Worm (Caenorhabditis elegans) whole organism, L3 larva: ENCODE results near the gene T01C1.4.

Source experiments
- ZK546.5 ChIP-seq: sonication (generic microtip); optimal IDR thresholded peaks from 2 replicates; lab custom pipeline; 2017; ENCODE audit warnings: missing biosample characterization, missing genetic modification characterization
- aly-2 ChIP-seq: fragments of 150-350 bp; optimal IDR thresholded peaks from 2 replicates; lab custom pipeline; 2014; ENCODE audit warnings: missing biosample characterization, missing genetic modification characterization
- ama-1 ChIP-seq: fragments of 150-350 bp; optimal IDR thresholded peaks from 2 replicates; lab custom pipeline; 2018
- ceh-16 ChIP-seq: sonication (generic microtip); optimal IDR thresholded peaks from 2 replicates; lab custom pipeline; 2017; ENCODE audit warnings: missing biosample characterization, missing genetic modification characterization
- ceh-28 ChIP-seq: fragments of 150-350 bp; optimal IDR thresholded peaks from 2 replicates; lab custom pipeline; 2014; ENCODE audit warnings: missing biosample characterization, missing genetic modification reagents, missing genetic modification characterization
- ceh-9 ChIP-seq: sonication (generic microtip); optimal IDR thresholded peaks from 2 replicates; lab custom pipeline; 2018; ENCODE audit warnings: missing biosample characterization, missing genetic modification characterization
- daf-12 ChIP-seq: fragments of 150-350 bp; optimal IDR thresholded peaks from 2 replicates; lab custom pipeline; 2014; ENCODE audit warnings: missing biosample characterization, missing genetic modification reagents, missing genetic modification characterization
- egl-27 ChIP-seq: sonication (generic microtip); optimal IDR thresholded peaks from 4 replicates; lab custom pipeline; 2017; ENCODE audit warnings: missing biosample characterization, missing genetic modification reagents, missing genetic modification characterization
- elt-1 ChIP-seq: fragments of 150-350 bp; optimal IDR thresholded peaks from 2 replicates; lab custom pipeline; 2014; ENCODE audit warnings: missing biosample characterization, missing genetic modification characterization
- elt-2 ChIP-seq: sonication (generic microtip); optimal IDR thresholded peaks from 2 replicates; lab custom pipeline; 2016; ENCODE audit warnings: missing genetic modification reagents, mild to moderate bottlenecking, missing genetic modification characterization, missing compliant biosample characterization
- elt-3 ChIP-seq, 3 experiments: fragments of 150-350 bp in 1 of 3; sonication (generic microtip) in 2 of 3; optimal IDR thresholded peaks; 2 replicates in 2 of 3; 4 replicates in 1 of 3; lab custom pipeline; 2014 to 2017; ENCODE audit warnings: missing biosample characterization in 3 of 3, missing genetic modification characterization in 3 of 3
- eor-1 ChIP-seq, 2 experiments: fragments of 150-350 bp; optimal IDR thresholded peaks; 2 replicates each; lab custom pipeline; 2014 to 2018; ENCODE audit warnings: missing biosample characterization in 2 of 2, missing genetic modification characterization in 2 of 2
- fkh-2 ChIP-seq: fragments of 150-350 bp; optimal IDR thresholded peaks from 2 replicates; lab custom pipeline; 2014; ENCODE audit warnings: missing biosample characterization, missing genetic modification reagents, missing genetic modification characterization
- fos-1 ChIP-seq: fragments of 150-350 bp; optimal IDR thresholded peaks from 2 replicates; lab custom pipeline; 2014; ENCODE audit warnings: missing biosample characterization, missing genetic modification characterization
- hmg-11 ChIP-seq: sonication (generic microtip); optimal IDR thresholded peaks from 2 replicates; lab custom pipeline; 2016; ENCODE audit warnings: missing genetic modification characterization, missing compliant biosample characterization
- jun-1 ChIP-seq: fragments of 150-350 bp; optimal IDR thresholded peaks from 2 replicates; lab custom pipeline; 2014; ENCODE audit warnings: missing biosample characterization, missing genetic modification reagents, missing genetic modification characterization
- lin-39 ChIP-seq: fragments of 150-350 bp; optimal IDR thresholded peaks from 2 replicates; lab custom pipeline; 2018; ENCODE audit warnings: missing biosample characterization, missing genetic modification reagents, missing genetic modification characterization
- lsy-12 ChIP-seq: sonication (generic microtip); optimal IDR thresholded peaks from 2 replicates; lab custom pipeline; 2016; ENCODE audit warnings: mild to moderate bottlenecking, missing genetic modification characterization, missing compliant biosample characterization
- nfya-1 ChIP-seq: sonication (generic microtip); optimal IDR thresholded peaks from 2 replicates; lab custom pipeline; 2017; ENCODE audit warnings: missing genetic modification characterization, mild to moderate bottlenecking, missing compliant biosample characterization, antibody characterized with exemption, moderate library complexity; ENCODE audit not compliant: insufficient read depth
- nhr-23 ChIP-seq: fragments of 150-350 bp; optimal IDR thresholded peaks from 2 replicates; lab custom pipeline; 2014; ENCODE audit warnings: missing biosample characterization, missing genetic modification reagents, missing genetic modification characterization
- nhr-237 ChIP-seq: fragments of 150-350 bp; optimal IDR thresholded peaks from 2 replicates; lab custom pipeline; 2014; ENCODE audit warnings: missing biosample characterization, missing genetic modification characterization
- nhr-25 ChIP-seq: sonication (generic microtip); optimal IDR thresholded peaks from 2 replicates; lab custom pipeline; 2017; ENCODE audit warnings: missing biosample characterization, missing genetic modification characterization
- nhr-43 ChIP-seq: sonication (generic microtip); optimal IDR thresholded peaks from 2 replicates; lab custom pipeline; 2016; ENCODE audit warnings: mild to moderate bottlenecking, missing genetic modification characterization, missing compliant biosample characterization; ENCODE audit not compliant: poor library complexity, severe bottlenecking
- nhr-67 ChIP-seq: fragments of 150-350 bp; optimal IDR thresholded peaks from 2 replicates; lab custom pipeline; 2014; ENCODE audit warnings: missing biosample characterization, missing genetic modification characterization
- nhr-76 ChIP-seq: fragments of 150-350 bp; sonication (generic microtip); optimal IDR thresholded peaks from 5 replicates; lab custom pipeline; 2014; ENCODE audit warnings: missing biosample characterization, missing genetic modification characterization
- nhr-77 ChIP-seq: fragments of 150-350 bp; optimal IDR thresholded peaks from 2 replicates; lab custom pipeline; 2014; ENCODE audit warnings: missing biosample characterization, missing genetic modification characterization
- pha-4 ChIP-seq: fragments of 150-350 bp; optimal IDR thresholded peaks from 2 replicates; lab custom pipeline; 2014; ENCODE audit warnings: missing biosample characterization, missing genetic modification reagents, missing genetic modification characterization
- pqm-1 ChIP-seq: fragments of 150-350 bp; optimal IDR thresholded peaks from 2 replicates; lab custom pipeline; 2017; ENCODE audit warnings: missing biosample characterization, missing genetic modification characterization, inconsistent platforms
- sea-2 ChIP-seq: fragments of 150-350 bp; sonication (generic microtip); optimal IDR thresholded peaks from 4 replicates; lab custom pipeline; 2014; ENCODE audit warnings: missing biosample characterization, missing genetic modification reagents, missing genetic modification characterization
- skn-1 ChIP-seq: fragments of 150-350 bp; optimal IDR thresholded peaks from 2 replicates; lab custom pipeline; 2014; ENCODE audit warnings: missing biosample characterization, missing genetic modification characterization
- snpc-4 ChIP-seq: fragments of 150-350 bp; optimal IDR thresholded peaks from 2 replicates; lab custom pipeline; 2014; ENCODE audit warnings: missing biosample characterization, missing genetic modification characterization
- tbx-2 ChIP-seq: sonication (generic microtip); optimal IDR thresholded peaks from 2 replicates; lab custom pipeline; 2016; ENCODE audit warnings: mild to moderate bottlenecking, missing genetic modification characterization, missing compliant biosample characterization
- unc-39 ChIP-seq: sonication (generic microtip); optimal IDR thresholded peaks from 4 replicates; lab custom pipeline; 2017; ENCODE audit warnings: missing biosample characterization, missing genetic modification characterization
- unc-62 ChIP-seq: fragments of 150-350 bp; sonication (generic microtip); optimal IDR thresholded peaks from 4 replicates; lab custom pipeline; 2014; ENCODE audit warnings: missing biosample characterization, missing genetic modification reagents, missing genetic modification characterization
- zag-1 ChIP-seq: fragments of 150-350 bp; optimal IDR thresholded peaks from 2 replicates; lab custom pipeline; 2014; ENCODE audit warnings: missing biosample characterization, missing genetic modification characterization
- ztf-4 ChIP-seq: fragments of 150-350 bp; optimal IDR thresholded peaks from 2 replicates; lab custom pipeline; 2014; ENCODE audit warnings: missing biosample characterization, missing genetic modification characterization

T01C1.4 gene

ce11 chrX:10678081-10678736 is 38.7 kb downstream of the T01C1.4 start (continued):
- no peak for TF ChIP-seq nhr-77
- TF ChIP-seq unc-39 (tag; lab: Kevin White, UChicago) = no peak
- TF ChIP-seq aly-2 = no peak

- TF ChIP-seq aly-2 = no peak
- TF ChIP-seq nfya-1 = peak; percentile 56
- no peak for TF ChIP-seq fkh-2 (tag; lab: Kevin White, UChicago)
- TF ChIP-seq elt-3 (tag; optimal IDR thresholded peaks at IDR 0.05; lab: Kevin White, UChicago) = peak in 1 of 3 experiments; percentile 43
- peak; percentile 6 for TF ChIP-seq nhr-43 (tag; lab: Kevin White, UChicago)
- TF ChIP-seq ztf-4 (tag; lab: Kevin White, UChicago) = peak; percentile 11
- peak; percentile 69 for TF ChIP-seq nhr-25
- peak; percentile 20 for TF ChIP-seq elt-2 (tag; lab: Kevin White, UChicago)
- peak; percentile 81 for TF ChIP-seq ceh-28 (tag; lab: Kevin White, UChicago)
- TF ChIP-seq elt-1 (tag; lab: Kevin White, UChicago) = peak; percentile 60
- TF ChIP-seq nhr-237 (tag; lab: Kevin White, UChicago) = no peak
- TF ChIP-seq lin-39 (tag; lab: Kevin White, UChicago) = peak; percentile 10
- no peak for TF ChIP-seq ZK546.5
- peak; percentile 79 for TF ChIP-seq nhr-23 (tag; lab: Kevin White, UChicago)
- TF ChIP-seq ama-1 (lab: Kevin White, UChicago) = no peak
- TF ChIP-seq nhr-67 (tag; lab: Kevin White, UChicago) = no peak
- TF ChIP-seq pha-4 (tag; lab: Kevin White, UChicago) = peak; percentile 56
- TF ChIP-seq egl-27 (tag; lab: Kevin White, UChicago) = no peak
- TF ChIP-seq hmg-11 (tag; lab: Kevin White, UChicago) = peak; percentile 77
- TF ChIP-seq daf-12 (tag; lab: Kevin White, UChicago) = no peak
- TF ChIP-seq fos-1 = no peak
- TF ChIP-seq tbx-2 (tag; lab: Kevin White, UChicago) = peak; percentile 14
Measured at ce11 chrX:10677552-10677951, 39.4 kb downstream of the T01C1.4 start.

- TF ChIP-seq unc-39 (tag; lab: Kevin White, UChicago) (no peak), pha-4 (tag; lab: Kevin White, UChicago) (no peak), pqm-1 (tag; lab: Kevin White, UChicago) (no peak), skn-1 (tag; lab: Kevin White, UChicago) (no peak), unc-62 (GFP tag; lab: Kevin White, UChicago) (no peak), ceh-9 (no peak), elt-3 (tag; optimal IDR thresholded peaks at IDR 0.05; lab: Kevin White, UChicago) (no peak), nhr-76 (no peak), lsy-12 (no peak), tbx-2 (tag; lab: Kevin White, UChicago) (no peak), nfya-1 (no peak)
Measured at ce11 chrX:10677009-10677408, 39.9 kb downstream of the T01C1.4 start, which contains the start of gene F13E6.1. F13E6.1 (minus strand) TSS chrX:10677109.

- TF ChIP-seq sea-2 (GFP tag; lab: Kevin White, UChicago) (no peak), unc-39 (tag; lab: Kevin White, UChicago) (no peak), nhr-76 (no peak), nhr-77 (no peak), tbx-2 (tag; lab: Kevin White, UChicago) (no peak), jun-1 (tag; lab: Kevin White, UChicago) (no peak), eor-1 (tag; optimal IDR thresholded peaks at IDR 0.05; lab: Kevin White, UChicago) (no peak), zag-1 (tag; lab: Kevin White, UChicago) (no peak), ceh-28 (tag; lab: Kevin White, UChicago) (no peak), hmg-11 (tag; lab: Kevin White, UChicago) (no peak), lin-39 (tag; lab: Kevin White, UChicago) (no peak), lsy-12 (no peak), snpc-4 (tag; lab: Kevin White, UChicago) (no peak), nhr-67 (tag; lab: Kevin White, UChicago) (no peak), ceh-16 (tag; lab: Kevin White, UChicago) (no peak)
Measured at ce11 chrX:10675952-10676351, 41.0 kb downstream of the T01C1.4 start.
